Worm (Caenorhabditis elegans) whole organism, late embryonic: Measurements from ENCODE around the gene har-1.

Experiments used
- C38D4.7 ChIP-seq: fragments of 200-800 bp; sonication (Bioruptor generic); optimal IDR thresholded peaks from 2 replicates; lab custom pipeline; 2018; ENCODE audit warnings: mild to moderate bottlenecking, missing genetic modification characterization, moderate library complexity, missing compliant biosample characterization
- K02D7.2 ChIP-seq: sonication (generic microtip); optimal IDR thresholded peaks from 2 replicates; lab custom pipeline; 2017; ENCODE audit warnings: mild to moderate bottlenecking, missing genetic modification characterization, missing compliant biosample characterization
- K09A11.1 ChIP-seq: sonication (generic microtip); optimal IDR thresholded peaks from 2 replicates; lab custom pipeline; 2017; ENCODE audit warnings: antibody characterized with exemption, mild to moderate bottlenecking, missing genetic modification characterization, missing compliant biosample characterization; ENCODE audit not compliant: insufficient read depth
- ahr-1 ChIP-seq: sonication (generic microtip); optimal IDR thresholded peaks from 2 replicates; lab custom pipeline; 2016; ENCODE audit warnings: missing genetic modification characterization, missing compliant biosample characterization
- ama-1 ChIP-seq: fragments of 150-350 bp; optimal IDR thresholded peaks from 2 replicates; lab custom pipeline; 2014
- ceh-14 ChIP-seq: sonication (generic microtip); optimal IDR thresholded peaks from 2 replicates; lab custom pipeline; 2016; ENCODE audit warnings: missing genotype, missing genetic modification characterization, missing compliant biosample characterization
- ceh-18 ChIP-seq: sonication (generic microtip); optimal IDR thresholded peaks from 2 replicates; lab custom pipeline; 2016; ENCODE audit warnings: missing genetic modification characterization, missing compliant biosample characterization
- ceh-19 ChIP-seq: fragments of 200-800 bp; sonication (Bioruptor generic); optimal IDR thresholded peaks from 2 replicates; lab custom pipeline; 2018; ENCODE audit warnings: mild to moderate bottlenecking, missing genetic modification characterization, missing compliant biosample characterization
- ceh-24 ChIP-seq: sonication (generic microtip); optimal IDR thresholded peaks from 2 replicates; lab custom pipeline; 2016; ENCODE audit warnings: mild to moderate bottlenecking, missing genetic modification characterization, missing compliant biosample characterization
- ceh-30 ChIP-seq: fragments of 150-350 bp; optimal IDR thresholded peaks from 2 replicates; lab custom pipeline; 2014; ENCODE audit warnings: missing biosample characterization, missing genetic modification characterization
- ceh-31 ChIP-seq: sonication (generic microtip); optimal IDR thresholded peaks from 2 replicates; lab custom pipeline; 2016; ENCODE audit warnings: missing genetic modification characterization, missing compliant biosample characterization
- ceh-45 ChIP-seq: fragments of 200-800 bp; sonication (Bioruptor generic); IDR thresholded peaks from 2 replicates; pipeline ENCODE4 v1.3.6; 2022; ENCODE audit warnings: missing genetic modification reagents, missing genetic modification characterization, missing compliant biosample characterization
- ceh-9 ChIP-seq: sonication (generic microtip); optimal IDR thresholded peaks from 2 replicates; lab custom pipeline; 2016; ENCODE audit warnings: mild to moderate bottlenecking, missing genetic modification characterization, inconsistent platforms, missing compliant biosample characterization
- che-1 ChIP-seq: sonication (generic microtip); optimal IDR thresholded peaks from 2 replicates; lab custom pipeline; 2016; ENCODE audit warnings: mild to moderate bottlenecking, missing genetic modification characterization, missing compliant biosample characterization
- dmd-4 ChIP-seq: sonication (generic microtip); optimal IDR thresholded peaks from 2 replicates; lab custom pipeline; 2016; ENCODE audit warnings: borderline replicate concordance, missing genetic modification characterization, missing compliant biosample characterization
- elt-4 ChIP-seq: sonication (generic microtip); optimal IDR thresholded peaks from 2 replicates; lab custom pipeline; 2016; ENCODE audit warnings: missing genetic modification characterization, missing compliant biosample characterization
- ets-4 ChIP-seq: sonication (generic microtip); optimal IDR thresholded peaks from 2 replicates; lab custom pipeline; 2016; ENCODE audit warnings: missing genetic modification characterization, missing compliant biosample characterization
- eyg-1 ChIP-seq: sonication (generic microtip); optimal IDR thresholded peaks from 2 replicates; lab custom pipeline; 2016; ENCODE audit warnings: missing genotype, missing genetic modification characterization, missing compliant biosample characterization
- fax-1 ChIP-seq: sonication (generic microtip); optimal IDR thresholded peaks from 2 replicates; lab custom pipeline; 2016; ENCODE audit warnings: missing genotype, missing genetic modification characterization, missing compliant biosample characterization
- fkh-10 ChIP-seq: fragments of 150-350 bp; optimal IDR thresholded peaks from 2 replicates; lab custom pipeline; 2014; ENCODE audit warnings: missing biosample characterization, missing genetic modification reagents, missing genetic modification characterization
- gmeb-2 ChIP-seq: sonication (generic microtip); optimal IDR thresholded peaks from 2 replicates; lab custom pipeline; 2016; ENCODE audit warnings: missing genetic modification characterization, inconsistent platforms, missing compliant biosample characterization
- hlh-13 ChIP-seq: fragments of 200-800 bp; sonication (Bioruptor generic); optimal IDR thresholded peaks from 2 replicates; lab custom pipeline; 2018; ENCODE audit warnings: mild to moderate bottlenecking, missing genetic modification characterization, missing compliant biosample characterization
- hlh-15 ChIP-seq: sonication (generic microtip); optimal IDR thresholded peaks from 2 replicates; lab custom pipeline; 2016; ENCODE audit warnings: missing genetic modification characterization, missing compliant biosample characterization
- hlh-8 ChIP-seq: sonication (generic microtip); optimal IDR thresholded peaks from 2 replicates; lab custom pipeline; 2016; ENCODE audit warnings: missing genotype, missing genetic modification characterization, missing compliant biosample characterization
- lim-6 ChIP-seq: sonication (generic microtip); optimal IDR thresholded peaks from 2 replicates; lab custom pipeline; 2016; ENCODE audit warnings: missing genetic modification characterization, missing compliant biosample characterization
- lin-11 ChIP-seq: fragments of 200-800 bp; sonication (Bioruptor generic); optimal IDR thresholded peaks from 2 replicates; lab custom pipeline; 2018; ENCODE audit warnings: mild to moderate bottlenecking, missing genetic modification characterization, missing compliant biosample characterization
- madf-2 ChIP-seq: sonication (generic microtip); optimal IDR thresholded peaks from 2 replicates; lab custom pipeline; 2017; ENCODE audit warnings: missing genetic modification characterization, missing compliant biosample characterization
- nfya-1 ChIP-seq: sonication (generic microtip); optimal IDR thresholded peaks from 2 replicates; lab custom pipeline; 2017; ENCODE audit warnings: missing genetic modification characterization, mild to moderate bottlenecking, missing compliant biosample characterization, antibody characterized with exemption, moderate library complexity
- nhr-11 ChIP-seq: fragments of 150-350 bp; optimal IDR thresholded peaks from 2 replicates; lab custom pipeline; 2014; ENCODE audit warnings: missing biosample characterization, missing genetic modification characterization
- nhr-232 ChIP-seq: sonication (generic microtip); optimal IDR thresholded peaks from 2 replicates; lab custom pipeline; 2016; ENCODE audit warnings: missing genetic modification characterization, missing compliant biosample characterization
- pat-9 ChIP-seq: fragments of 200-800 bp; sonication (Bioruptor generic); optimal IDR thresholded peaks from 2 replicates; lab custom pipeline; 2018; ENCODE audit warnings: mild to moderate bottlenecking, missing genetic modification characterization, moderate library complexity, missing compliant biosample characterization
- pax-1 ChIP-seq: fragments of 150-350 bp; optimal IDR thresholded peaks from 2 replicates; lab custom pipeline; 2014; ENCODE audit warnings: missing biosample characterization, missing genetic modification characterization
- ref-2 ChIP-seq: sonication (generic microtip); optimal IDR thresholded peaks from 2 replicates; lab custom pipeline; 2016; ENCODE audit warnings: missing genetic modification characterization, missing compliant biosample characterization
- rnt-1 ChIP-seq: sonication (generic microtip); optimal IDR thresholded peaks from 2 replicates; lab custom pipeline; 2016; ENCODE audit warnings: missing genetic modification characterization, missing compliant biosample characterization
- sdc-2 ChIP-seq: sonication (generic microtip); optimal IDR thresholded peaks from 2 replicates; lab custom pipeline; 2016; ENCODE audit warnings: missing genotype, missing genetic modification characterization, missing compliant biosample characterization
- sox-2 ChIP-seq: fragments of 200-800 bp; sonication (Bioruptor generic); IDR thresholded peaks from 2 replicates; pipeline ENCODE4 v1.3.6; 2022; ENCODE audit warnings: missing genetic modification reagents, missing genetic modification characterization, missing compliant biosample characterization
- sox-4 ChIP-seq: sonication (generic microtip); optimal IDR thresholded peaks from 2 replicates; lab custom pipeline; 2017; ENCODE audit warnings: mild to moderate bottlenecking, missing genetic modification characterization, inconsistent platforms, missing compliant biosample characterization
- tbx-2 ChIP-seq: sonication (generic microtip); optimal IDR thresholded peaks from 2 replicates; lab custom pipeline; 2016; ENCODE audit warnings: missing genetic modification characterization, missing compliant biosample characterization
- tbx-7 ChIP-seq: sonication (generic microtip); optimal IDR thresholded peaks from 2 replicates; lab custom pipeline; 2016; ENCODE audit warnings: missing genotype, missing genetic modification characterization, missing compliant biosample characterization
- ttx-3 ChIP-seq: sonication (generic microtip); optimal IDR thresholded peaks from 2 replicates; lab custom pipeline; 2016; ENCODE audit warnings: missing genetic modification reagents, missing genetic modification characterization, missing compliant biosample characterization
- unc-42 ChIP-seq: sonication (generic microtip); optimal IDR thresholded peaks from 2 replicates; lab custom pipeline; 2016; ENCODE audit warnings: missing genotype, missing genetic modification characterization, missing compliant biosample characterization
- unc-55 ChIP-seq: sonication (generic microtip); optimal IDR thresholded peaks from 2 replicates; lab custom pipeline; 2017; ENCODE audit warnings: missing biosample characterization, missing genetic modification reagents, missing genetic modification characterization

har-1 gene

ce11 chrIII:4131814-4132555 is 19.9 kb upstream of the har-1 start:
- no peak for TF ChIP-seq C38D4.7 (GFP tag; lab: Kevin White, UChicago)
- no peak for TF ChIP-seq ttx-3
- peak; percentile 2 for TF ChIP-seq ceh-31 (tag; lab: Kevin White, UChicago)
- TF ChIP-seq ceh-14 = no peak
- peak; percentile 92 for TF ChIP-seq unc-42
- no peak for TF ChIP-seq sox-4 (tag; lab: Kevin White, UChicago)
- TF ChIP-seq ceh-24 (tag; lab: Kevin White, UChicago) = no peak
- no peak for TF ChIP-seq che-1
- peak; percentile 95 for TF ChIP-seq nfya-1 (tag; lab: Kevin White, UChicago)
- no peak for TF ChIP-seq ahr-1 (tag; lab: Kevin White, UChicago)
- TF ChIP-seq K09A11.1 (tag; lab: Kevin White, UChicago) = no peak
- no peak for TF ChIP-seq sox-2
- TF ChIP-seq tbx-2 (tag; lab: Kevin White, UChicago) = no peak
- no peak for TF ChIP-seq fkh-10
- TF ChIP-seq madf-2 (tag; lab: Kevin White, UChicago) = no peak
- TF ChIP-seq hlh-13 (GFP tag; lab: Kevin White, UChicago) = no peak
- no peak for TF ChIP-seq sdc-2 (tag; lab: Kevin White, UChicago)
- TF ChIP-seq ceh-30 (tag; lab: Kevin White, UChicago) = no peak
- no peak for TF ChIP-seq dmd-4 (tag; lab: Kevin White, UChicago)
- TF ChIP-seq tbx-7 (tag; lab: Kevin White, UChicago) = no peak
- no peak for TF ChIP-seq pax-1 (tag; lab: Kevin White, UChicago)
- no peak for TF ChIP-seq hlh-8 (tag; lab: Kevin White, UChicago)
- no peak for TF ChIP-seq nhr-11 (tag; lab: Kevin White, UChicago)
- no peak for TF ChIP-seq gmeb-2 (tag; lab: Kevin White, UChicago)
- TF ChIP-seq, all 69 proteins: peak for 3

ce11 chrIII:4134059-4134458 is 17.8 kb upstream of the har-1 start:
- TF ChIP-seq rnt-1 (no peak), ref-2 (tag; lab: Kevin White, UChicago) (no peak), K02D7.2 (tag; lab: Kevin White, UChicago) (no peak), unc-55 (GFP tag; lab: Kevin White, UChicago) (no peak), che-1 (no peak), pat-9 (tag; lab: Kevin White, UChicago) (no peak), sox-2 (no peak)
- TF ChIP-seq, all 69 proteins: peak for 0

ce11 chrIII:4137180-4137579 is 14.7 kb upstream of the har-1 start:
- TF ChIP-seq ceh-18 (tag; lab: Kevin White, UChicago) (no peak), lim-6 (no peak), ama-1 (no peak), elt-4 (tag; lab: Kevin White, UChicago) (no peak), C38D4.7 (GFP tag; lab: Kevin White, UChicago) (no peak), lin-11 (tag; lab: Kevin White, UChicago) (no peak), K09A11.1 (tag; lab: Kevin White, UChicago) (no peak), hlh-15 (tag; lab: Kevin White, UChicago) (no peak), ets-4 (tag; lab: Kevin White, UChicago) (no peak), fax-1 (tag; lab: Kevin White, UChicago) (no peak), ceh-45 (no peak), unc-55 (GFP tag; lab: Kevin White, UChicago) (no peak), nfya-1 (tag; lab: Kevin White, UChicago) (no peak), ceh-9 (tag; lab: Kevin White, UChicago) (no peak), nhr-232 (tag; lab: Kevin White, UChicago) (no peak), eyg-1 (no peak), ceh-19 (GFP tag; lab: Kevin White, UChicago) (no peak), unc-42 (no peak)
